Worm (Caenorhabditis elegans): ENCODE data around the gene F46B3.1.

The F46B3.1 gene

DNA sequence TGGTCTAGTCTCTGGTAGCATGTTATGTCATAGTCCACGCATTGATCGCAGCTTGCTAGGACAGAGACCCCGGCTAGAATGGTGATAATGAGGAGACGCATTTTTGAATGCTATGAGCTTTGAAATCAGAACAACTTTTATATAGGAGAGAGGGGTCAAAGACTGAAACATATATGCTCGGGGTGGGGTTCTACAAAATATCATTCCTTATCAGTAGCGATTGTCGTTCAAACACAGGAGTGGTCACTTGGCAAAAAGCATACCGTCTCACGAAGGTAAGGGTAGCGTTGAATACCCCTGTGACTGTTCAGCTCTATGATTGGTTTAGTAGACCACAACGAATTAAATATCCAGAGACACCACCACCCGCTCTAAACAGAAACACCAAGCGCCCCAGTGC, at the start of gene F46B3.1:
Gene F46B3.1, minus strand, starts transcription at position 101 of the 400 bp plus-strand sequence.
- TF ChIP-seq ref-1 (GFP tag; conservative IDR thresholded peaks at IDR 0.05) (no peak), tab-1 (GFP tag; IDR thresholded peaks at IDR 0.05) (no peak), ztf-29 (GFP tag; IDR thresholded peaks at IDR 0.05) (no peak), med-1 (GFP tag; optimal IDR thresholded peaks at IDR 0.05; ENCODE audit: insufficient read depth) (no peak), klf-2 (GFP tag; conservative IDR thresholded peaks at IDR 0.05) (no peak)

DNA sequence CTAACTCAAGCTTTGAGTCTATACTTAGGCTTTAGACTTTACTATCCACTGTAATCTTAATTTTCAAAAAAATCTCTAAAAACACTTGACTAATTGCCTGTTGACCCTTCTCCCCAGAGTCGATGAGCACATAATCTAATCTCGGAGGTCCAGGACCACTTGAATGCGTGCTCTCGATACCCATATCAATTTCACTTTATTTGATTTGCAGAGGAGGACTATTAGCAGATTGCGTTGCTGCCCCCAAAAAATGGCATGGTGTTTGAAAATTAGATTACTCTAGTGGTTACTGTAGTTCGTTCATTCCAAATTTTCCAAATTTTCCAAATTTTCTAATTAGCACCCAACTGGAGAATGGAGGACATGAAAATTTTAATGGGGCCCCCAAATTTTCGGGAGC, 48.5 kb upstream of the F46B3.1 start:
- TF ChIP-seq ztf-23 (GFP tag; IDR thresholded peaks at IDR 0.05): no peak
- no peak for TF ChIP-seq flt-1 (GFP tag; IDR thresholded peaks at IDR 0.05)
- TF ChIP-seq ztf-29 (GFP tag; IDR thresholded peaks at IDR 0.05): no peak
- no peak for TF ChIP-seq med-1 (GFP tag; optimal IDR thresholded peaks at IDR 0.05; ENCODE audit: insufficient read depth)
- TF ChIP-seq klf-2 (GFP tag; conservative IDR thresholded peaks at IDR 0.05): no peak
- TF ChIP-seq T22C8.4 (GFP tag; IDR thresholded peaks at IDR 0.05): no peak
- no peak for TF ChIP-seq tab-1 (GFP tag; IDR thresholded peaks at IDR 0.05)
- TF ChIP-seq cog-1 (tag; optimal IDR thresholded peaks at IDR 0.05): no peak
- TF ChIP-seq ref-1 (GFP tag; conservative IDR thresholded peaks at IDR 0.05): no peak

DNA sequence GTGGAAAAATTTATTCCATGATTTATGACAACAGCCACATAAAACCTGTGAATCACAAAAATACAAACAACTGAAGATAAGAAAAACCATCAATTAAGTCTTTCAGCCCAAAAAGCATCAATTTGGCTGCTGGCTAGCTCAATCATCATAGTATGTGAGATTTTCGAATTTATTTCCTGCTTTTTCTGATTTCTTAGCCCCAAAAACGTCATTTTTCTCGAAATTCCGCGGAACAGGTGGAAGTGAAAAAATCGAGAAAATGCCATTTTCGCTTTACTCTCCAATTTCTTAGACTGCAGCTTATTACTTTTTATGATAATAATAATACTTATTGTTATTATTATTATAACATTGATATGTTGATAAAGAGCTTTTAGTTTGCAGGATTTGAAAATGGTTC, 44.9 kb upstream of the F46B3.1 start, which contains the start of gene srxa-15:
Gene srxa-15, plus strand, starts transcription at position 301 of the 400 bp plus-strand sequence.
- no peak for TF ChIP-seq T22C8.4 (GFP tag; IDR thresholded peaks at IDR 0.05)
- no peak for TF ChIP-seq cog-1 (tag; optimal IDR thresholded peaks at IDR 0.05)
- no peak for TF ChIP-seq ztf-29 (GFP tag; IDR thresholded peaks at IDR 0.05)
- no peak for TF ChIP-seq ztf-23 (GFP tag; IDR thresholded peaks at IDR 0.05)
- no peak for TF ChIP-seq ref-1 (GFP tag; conservative IDR thresholded peaks at IDR 0.05)
- TF ChIP-seq med-1 (GFP tag; optimal IDR thresholded peaks at IDR 0.05; ENCODE audit: insufficient read depth): no peak
- TF ChIP-seq klf-2 (GFP tag; conservative IDR thresholded peaks at IDR 0.05): no peak

DNA sequence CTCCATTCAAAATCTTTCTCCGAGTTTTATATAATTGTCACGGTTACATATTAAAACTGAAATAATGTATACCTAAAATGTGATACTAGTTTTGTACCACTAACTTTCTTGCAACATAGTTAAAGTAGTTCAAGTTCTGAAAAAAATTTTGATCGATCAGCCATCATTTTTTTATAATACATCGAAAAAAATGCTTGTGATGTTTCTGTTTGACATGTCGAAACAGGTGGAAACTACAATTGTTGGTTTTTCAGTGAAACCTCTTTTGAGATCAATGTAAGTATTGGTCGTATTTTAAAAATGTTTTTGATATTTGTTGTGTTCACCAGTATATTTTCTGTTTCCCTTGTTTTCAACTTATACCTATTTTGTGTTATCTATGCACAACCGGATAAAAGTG, 42.3 kb upstream of the F46B3.1 start, which contains the start of gene srxa-14:
Gene srxa-14, plus strand, starts transcription at position 301 of the 400 bp plus-strand sequence.
- TF ChIP-seq ztf-23 (GFP tag; IDR thresholded peaks at IDR 0.05) (no peak), T22C8.4 (GFP tag; IDR thresholded peaks at IDR 0.05) (no peak), tab-1 (GFP tag; IDR thresholded peaks at IDR 0.05) (no peak), ztf-29 (GFP tag; IDR thresholded peaks at IDR 0.05) (no peak), ref-1 (GFP tag; conservative IDR thresholded peaks at IDR 0.05) (no peak), klf-2 (GFP tag; conservative IDR thresholded peaks at IDR 0.05) (no peak), flt-1 (GFP tag; IDR thresholded peaks at IDR 0.05) (no peak), cog-1 (tag; optimal IDR thresholded peaks at IDR 0.05) (no peak), med-1 (GFP tag; optimal IDR thresholded peaks at IDR 0.05; ENCODE audit: insufficient read depth) (no peak)

DNA sequence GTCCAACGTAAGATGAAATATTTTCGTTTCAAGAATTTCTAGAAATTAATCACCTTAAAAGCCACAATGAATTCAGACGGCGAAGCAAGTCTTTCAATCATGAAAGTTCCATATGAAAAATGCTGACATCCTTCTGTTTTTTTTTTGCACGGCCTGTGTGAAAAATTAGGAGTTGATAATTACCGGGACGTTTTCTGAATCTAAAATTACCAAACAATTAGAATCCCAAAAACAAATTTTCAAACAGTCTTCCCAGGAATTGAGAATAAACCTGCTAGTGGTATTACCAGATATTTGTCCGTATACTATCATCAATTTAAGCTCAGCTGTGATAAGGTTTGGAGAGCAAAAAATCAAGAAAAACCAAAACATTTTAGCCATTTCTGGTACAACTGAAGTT, 41.4 kb upstream of the F46B3.1 start, which contains the start of gene Y44A6B.3:
Gene Y44A6B.3, minus strand, starts transcription at position 101 of the 400 bp plus-strand sequence.
- no peak for TF ChIP-seq ref-1 (GFP tag; conservative IDR thresholded peaks at IDR 0.05)
- TF ChIP-seq ztf-29 (GFP tag; IDR thresholded peaks at IDR 0.05): no peak
- no peak for TF ChIP-seq flt-1 (GFP tag; IDR thresholded peaks at IDR 0.05)
- TF ChIP-seq med-1 (GFP tag; optimal IDR thresholded peaks at IDR 0.05; ENCODE audit: insufficient read depth): no peak
- no peak for TF ChIP-seq klf-2 (GFP tag; conservative IDR thresholded peaks at IDR 0.05)
- no peak for TF ChIP-seq tab-1 (GFP tag; IDR thresholded peaks at IDR 0.05)
- TF ChIP-seq T22C8.4 (GFP tag; IDR thresholded peaks at IDR 0.05): no peak
- no peak for TF ChIP-seq ztf-23 (GFP tag; IDR thresholded peaks at IDR 0.05)
- TF ChIP-seq cog-1 (tag; optimal IDR thresholded peaks at IDR 0.05): no peak

DNA sequence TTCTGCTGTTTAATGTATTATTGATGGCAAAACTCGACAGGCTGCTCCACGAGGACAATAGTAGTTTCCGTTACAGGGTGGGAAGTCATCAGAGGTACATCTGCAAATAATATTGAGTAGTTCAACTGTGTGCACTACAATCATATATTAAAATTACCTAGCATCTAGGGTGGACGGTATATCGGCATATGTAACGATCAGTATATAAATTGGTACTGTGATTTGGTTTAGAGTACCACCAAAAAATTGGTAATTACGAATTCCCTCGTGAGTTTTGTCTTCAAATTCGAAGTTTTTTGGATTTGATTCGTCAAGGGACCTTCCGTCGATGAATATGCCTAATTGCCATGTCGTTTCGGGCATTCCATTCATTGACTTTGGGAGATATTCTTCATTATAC, 39.9 kb upstream of the F46B3.1 start, which contains the start of gene ttr-13:
Gene ttr-13, minus strand, starts transcription at position 101 of the 400 bp plus-strand sequence.
- TF ChIP-seq ztf-23 (GFP tag; IDR thresholded peaks at IDR 0.05): no peak
- no peak for TF ChIP-seq flt-1 (GFP tag; IDR thresholded peaks at IDR 0.05)
- no peak for TF ChIP-seq tab-1 (GFP tag; IDR thresholded peaks at IDR 0.05)

DNA sequence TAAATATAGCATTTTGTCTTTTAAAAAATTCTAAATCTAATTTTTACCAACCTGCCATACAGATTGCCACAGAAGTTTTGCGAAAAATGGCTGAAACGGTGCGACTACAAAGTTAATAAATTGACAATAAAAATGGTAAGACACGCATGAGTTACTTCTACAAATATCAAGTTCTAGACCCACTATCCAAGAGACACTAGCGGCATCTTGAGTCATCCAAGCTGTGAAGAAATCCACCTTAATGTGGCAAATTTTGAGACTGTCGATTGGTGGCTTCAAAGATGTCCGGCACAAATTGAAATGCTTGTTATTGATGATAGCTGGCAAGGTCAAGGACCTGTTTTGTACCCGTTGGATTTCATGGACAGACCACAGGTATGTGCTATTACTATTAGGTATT, 37.4 kb upstream of the F46B3.1 start, which contains the start of gene F46B3.16:
Gene F46B3.16, plus strand, starts transcription at position 301 of the 400 bp plus-strand sequence.
- no peak for TF ChIP-seq ref-1 (GFP tag; conservative IDR thresholded peaks at IDR 0.05)
- no peak for TF ChIP-seq flt-1 (GFP tag; IDR thresholded peaks at IDR 0.05)
- TF ChIP-seq T22C8.4 (GFP tag; IDR thresholded peaks at IDR 0.05): no peak
- no peak for TF ChIP-seq med-1 (GFP tag; optimal IDR thresholded peaks at IDR 0.05; ENCODE audit: insufficient read depth)
- TF ChIP-seq klf-2 (GFP tag; conservative IDR thresholded peaks at IDR 0.05): no peak
- no peak for TF ChIP-seq ztf-29 (GFP tag; IDR thresholded peaks at IDR 0.05)

DNA sequence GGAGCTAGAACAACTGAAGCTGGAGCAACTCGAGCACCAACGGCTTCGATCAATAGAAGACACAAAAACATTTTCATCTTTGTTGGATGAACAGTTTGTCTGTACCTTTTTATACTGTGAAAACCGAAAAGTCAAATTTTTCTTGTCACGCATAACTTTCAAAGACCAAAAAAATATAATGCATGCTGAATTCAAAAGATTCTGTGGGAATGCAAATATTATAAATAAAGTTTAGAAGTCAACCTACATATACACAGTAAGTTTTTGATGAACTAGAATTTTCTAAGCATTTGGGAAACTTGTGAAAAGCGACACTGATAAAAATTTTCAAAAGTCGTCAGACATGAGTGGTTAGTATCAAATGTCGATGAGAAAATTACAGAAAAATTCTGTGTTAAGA, 36.6 kb upstream of the F46B3.1 start, which contains the start of gene F46B3.15:
Gene F46B3.15, minus strand, starts transcription at position 101 of the 400 bp plus-strand sequence.
- TF ChIP-seq ref-1 (GFP tag; conservative IDR thresholded peaks at IDR 0.05): no peak
- TF ChIP-seq med-1 (GFP tag; optimal IDR thresholded peaks at IDR 0.05; ENCODE audit: insufficient read depth): no peak
- TF ChIP-seq klf-2 (GFP tag; conservative IDR thresholded peaks at IDR 0.05): no peak
- TF ChIP-seq cog-1 (tag; optimal IDR thresholded peaks at IDR 0.05): no peak
- TF ChIP-seq tab-1 (GFP tag; IDR thresholded peaks at IDR 0.05): no peak
- no peak for TF ChIP-seq ztf-29 (GFP tag; IDR thresholded peaks at IDR 0.05)
- TF ChIP-seq T22C8.4 (GFP tag; IDR thresholded peaks at IDR 0.05): no peak
- no peak for TF ChIP-seq ztf-23 (GFP tag; IDR thresholded peaks at IDR 0.05)
- TF ChIP-seq flt-1 (GFP tag; IDR thresholded peaks at IDR 0.05): no peak

DNA sequence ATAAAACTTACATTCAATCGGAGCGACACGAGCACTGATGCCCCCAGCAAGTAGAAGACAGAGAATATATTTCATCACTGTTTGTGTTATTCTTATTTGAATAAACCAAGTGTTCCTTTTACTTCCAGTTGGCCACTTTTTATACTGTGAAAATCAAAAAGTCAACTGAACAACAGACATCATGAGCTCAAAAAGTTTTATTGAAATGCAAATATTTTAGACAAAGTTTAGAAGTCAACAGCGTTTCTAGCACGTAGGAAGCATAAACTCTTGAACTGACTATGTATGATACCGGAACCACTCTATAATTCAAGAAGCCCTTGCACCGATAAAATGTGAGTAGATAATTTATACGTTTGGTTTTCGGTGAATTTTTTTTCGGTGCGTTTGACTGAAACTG, 34.3 kb upstream of the F46B3.1 start, which contains the start of gene F46B3.14:
Gene F46B3.14, minus strand, starts transcription at position 101 of the 400 bp plus-strand sequence.
- TF ChIP-seq ztf-29 (GFP tag; IDR thresholded peaks at IDR 0.05) (no peak), klf-2 (GFP tag; conservative IDR thresholded peaks at IDR 0.05) (no peak), flt-1 (GFP tag; IDR thresholded peaks at IDR 0.05) (no peak), tab-1 (GFP tag; IDR thresholded peaks at IDR 0.05) (no peak), cog-1 (tag; optimal IDR thresholded peaks at IDR 0.05) (no peak), med-1 (GFP tag; optimal IDR thresholded peaks at IDR 0.05; ENCODE audit: insufficient read depth) (no peak), ztf-23 (GFP tag; IDR thresholded peaks at IDR 0.05) (no peak), ref-1 (GFP tag; conservative IDR thresholded peaks at IDR 0.05) (no peak), T22C8.4 (GFP tag; IDR thresholded peaks at IDR 0.05) (no peak)
